Fruit fly (Drosophila melanogaster): Measurements from ENCODE around the gene myo.

Gene myo

dm6 chr4:701948-702347, 6.1 kb upstream of the myo start:
- no peak for TF ChIP-seq insv (optimal IDR thresholded peaks at IDR 0.05)
- no peak for TF ChIP-seq psq (optimal IDR thresholded peaks at IDR 0.05)
- no peak for TF ChIP-seq h (optimal IDR thresholded peaks at IDR 0.05)
- no peak for TF ChIP-seq Myc (optimal IDR thresholded peaks at IDR 0.05)
- no peak for TF ChIP-seq ttk (optimal IDR thresholded peaks at IDR 0.05)
- no peak for TF ChIP-seq Sin3A (optimal IDR thresholded peaks at IDR 0.05)

DNA sequence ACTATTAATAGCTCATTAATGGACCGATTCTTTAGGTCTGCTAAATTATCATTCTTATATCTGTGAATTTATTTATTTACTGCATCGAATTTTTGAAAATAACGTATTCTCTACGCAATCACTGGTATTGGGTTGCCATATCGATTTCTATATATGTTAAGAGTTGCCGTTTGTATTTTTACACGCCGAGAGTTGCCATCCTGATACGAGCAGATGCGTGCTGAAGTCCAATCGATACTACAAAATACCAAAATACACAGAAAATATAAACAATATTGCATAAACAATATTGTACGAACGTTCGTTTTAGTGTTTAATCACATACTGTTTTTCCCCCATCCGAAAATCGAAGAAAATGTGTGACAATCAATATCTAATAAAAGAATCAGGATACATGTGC, 1.6 kb upstream of the myo start, which contains the start of gene ey:
ey (plus strand) TSS at position 227 of the 400 bp plus-strand sequence.
- TF ChIP-seq ttk (optimal IDR thresholded peaks at IDR 0.05) (no peak), Sin3A (optimal IDR thresholded peaks at IDR 0.05) (no peak), Myc (optimal IDR thresholded peaks at IDR 0.05) (no peak), h (optimal IDR thresholded peaks at IDR 0.05) (no peak), insv (optimal IDR thresholded peaks at IDR 0.05) (no peak), psq (optimal IDR thresholded peaks at IDR 0.05) (no peak)

dm6 chr4:696638-697037, 783 bp upstream of the myo start:
- TF ChIP-seq ttk (optimal IDR thresholded peaks at IDR 0.05) (no peak), Myc (optimal IDR thresholded peaks at IDR 0.05) (no peak), insv (optimal IDR thresholded peaks at IDR 0.05) (no peak), Sin3A (optimal IDR thresholded peaks at IDR 0.05) (no peak), psq (optimal IDR thresholded peaks at IDR 0.05) (no peak), h (optimal IDR thresholded peaks at IDR 0.05) (no peak)

dm6 chr4:694917-695720, 736 bp downstream of the myo start:
- TF ChIP-seq Myc (optimal IDR thresholded peaks at IDR 0.05), result no peak
- no peak for TF ChIP-seq psq (optimal IDR thresholded peaks at IDR 0.05)
- no peak for TF ChIP-seq h (optimal IDR thresholded peaks at IDR 0.05)
- TF ChIP-seq insv (optimal IDR thresholded peaks at IDR 0.05), result no peak
- no peak for TF ChIP-seq ttk (optimal IDR thresholded peaks at IDR 0.05)
- TF ChIP-seq Sin3A (optimal IDR thresholded peaks at IDR 0.05), result no peak

DNA sequence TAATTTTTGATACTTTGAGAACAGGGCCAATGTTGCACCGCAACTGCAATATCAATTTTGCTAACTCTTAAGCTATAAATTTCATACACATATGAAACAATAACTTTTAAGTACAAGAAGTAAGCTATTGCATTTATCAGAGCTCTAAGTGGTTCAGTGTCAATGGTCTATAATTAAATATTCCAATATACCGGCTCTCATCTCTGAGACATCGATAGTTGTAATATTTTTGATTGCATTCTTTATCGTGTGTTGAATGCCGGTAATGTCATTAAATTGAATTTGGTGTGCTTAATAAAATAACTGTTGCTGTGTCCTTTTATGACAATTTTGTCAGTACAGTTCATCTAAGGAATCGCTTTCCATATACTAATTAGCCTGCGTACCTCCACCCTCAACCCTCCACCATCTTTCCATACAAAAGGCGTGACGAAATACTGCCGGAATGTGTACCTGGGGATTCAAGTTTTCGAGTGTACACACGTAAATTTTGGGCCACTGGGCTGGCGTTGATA, 24.9 kb downstream of the myo start, which contains the start of gene CG11360:
CG11360 (plus strand) TSS at position 238 of the 515 bp plus-strand sequence.
- TF ChIP-seq ttk (optimal IDR thresholded peaks at IDR 0.05) (no peak), insv (optimal IDR thresholded peaks at IDR 0.05) (no peak), h (optimal IDR thresholded peaks at IDR 0.05) (no peak), Myc (optimal IDR thresholded peaks at IDR 0.05) (no peak), Sin3A (optimal IDR thresholded peaks at IDR 0.05) (no peak), psq (optimal IDR thresholded peaks at IDR 0.05) (no peak)

DNA sequence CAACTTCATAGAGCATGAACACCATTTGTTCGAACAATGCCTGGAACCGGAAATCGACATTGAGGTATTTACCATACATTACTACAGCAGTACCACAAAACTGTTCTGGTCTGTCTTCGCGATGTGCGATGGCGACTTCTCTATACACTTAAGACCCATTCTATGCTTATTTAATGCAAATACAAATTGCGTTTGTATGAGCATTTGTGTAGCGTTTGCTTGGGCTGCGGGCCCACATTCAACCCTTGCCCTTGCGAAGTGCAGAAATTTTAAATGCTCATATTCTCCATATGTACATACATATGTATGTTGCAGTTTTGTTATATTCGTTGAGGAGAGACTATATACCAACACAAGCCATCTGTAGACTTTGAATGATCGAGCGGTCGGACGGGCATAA, 31.6 kb downstream of the myo start:
- TF ChIP-seq ttk (optimal IDR thresholded peaks at IDR 0.05) (no peak), psq (optimal IDR thresholded peaks at IDR 0.05) (no peak), Myc (optimal IDR thresholded peaks at IDR 0.05) (no peak), h (optimal IDR thresholded peaks at IDR 0.05) (no peak), insv (optimal IDR thresholded peaks at IDR 0.05) (no peak), Sin3A (optimal IDR thresholded peaks at IDR 0.05) (no peak)

- TF ChIP-seq psq (optimal IDR thresholded peaks at IDR 0.05) (no peak), Myc (optimal IDR thresholded peaks at IDR 0.05) (no peak), ttk (optimal IDR thresholded peaks at IDR 0.05) (no peak), insv (optimal IDR thresholded peaks at IDR 0.05) (no peak), h (optimal IDR thresholded peaks at IDR 0.05) (no peak)
Observed at dm6 chr4:663055-663670, 32.7 kb downstream of the myo start, which contains the start of the genes CG46466 and Slip1. Gene CG46466, minus strand, starts transcription at chr4:663124. Gene Slip1, plus strand, starts transcription at chr4:663621.

DNA sequence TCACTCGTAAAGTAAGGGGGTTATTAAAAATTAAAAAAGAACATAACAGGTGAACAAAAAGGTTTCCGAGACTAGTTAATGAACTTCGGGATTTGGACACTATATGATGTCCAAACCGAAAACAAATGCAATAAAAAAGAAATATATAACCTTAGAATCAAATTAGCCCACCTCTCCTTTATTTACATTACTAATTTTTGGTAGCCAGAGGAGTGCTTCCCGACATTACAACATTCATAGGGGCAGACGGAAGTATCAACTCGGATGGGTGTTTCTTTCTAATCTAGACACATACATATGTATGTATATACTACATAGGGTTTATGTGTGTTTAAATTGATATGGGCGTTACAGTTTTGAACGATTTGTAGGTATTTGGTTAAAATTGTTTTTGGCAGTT, 33.8 kb downstream of the myo start:
- TF ChIP-seq ttk (optimal IDR thresholded peaks at IDR 0.05), result no peak
- TF ChIP-seq Myc (optimal IDR thresholded peaks at IDR 0.05), result no peak
- TF ChIP-seq insv (optimal IDR thresholded peaks at IDR 0.05), result no peak
- no peak for TF ChIP-seq Sin3A (optimal IDR thresholded peaks at IDR 0.05)
- no peak for TF ChIP-seq h (optimal IDR thresholded peaks at IDR 0.05)
- no peak for TF ChIP-seq psq (optimal IDR thresholded peaks at IDR 0.05)

DNA sequence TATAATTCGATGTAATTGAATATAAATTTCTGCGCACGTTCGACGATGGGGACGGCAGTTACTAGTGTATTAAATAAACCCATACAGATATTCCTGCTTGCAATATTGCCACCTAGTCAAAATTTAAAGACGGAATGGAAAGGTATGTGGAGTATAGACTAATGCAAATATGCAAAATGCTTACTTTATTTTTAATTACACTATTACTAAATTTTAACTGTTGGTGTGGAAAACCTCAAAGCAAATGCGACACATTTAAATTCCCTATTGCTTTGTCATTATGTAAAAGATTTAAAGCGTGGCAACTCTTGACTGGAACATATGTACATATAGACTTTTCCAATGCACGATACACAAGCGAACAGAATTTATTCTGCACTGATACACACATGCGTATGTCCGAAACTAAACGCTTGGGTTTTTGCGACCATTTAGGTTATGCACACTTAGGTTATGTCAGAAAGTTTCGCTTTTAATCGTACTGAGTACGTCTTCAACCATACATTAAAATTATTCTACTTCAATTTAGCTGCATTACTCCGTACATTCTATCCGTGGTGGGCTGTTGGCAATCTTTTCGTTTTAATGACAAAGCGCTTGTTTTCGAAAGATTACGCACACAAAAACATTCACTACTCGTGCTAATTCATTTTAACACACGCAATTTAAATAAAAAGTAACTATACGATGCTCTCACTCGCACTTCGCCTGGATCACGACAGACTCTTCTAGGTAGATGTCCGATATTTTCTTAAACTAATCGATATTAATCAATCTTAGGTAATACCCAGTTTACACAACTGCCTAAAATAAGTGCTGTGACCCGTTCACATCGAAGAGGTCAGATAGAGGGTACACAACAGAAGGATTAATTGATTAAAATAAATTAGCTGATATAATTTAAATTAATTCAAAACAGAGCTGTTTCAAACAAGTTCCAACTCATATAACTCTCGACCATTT, 35.7 kb downstream of the myo start, which contains the start of gene gw:
gw (minus strand) TSS at position 725 of the 963 bp plus-strand sequence.
- TF ChIP-seq Sin3A (optimal IDR thresholded peaks at IDR 0.05) (no peak), psq (optimal IDR thresholded peaks at IDR 0.05) (no peak), insv (optimal IDR thresholded peaks at IDR 0.05) (no peak), Myc (optimal IDR thresholded peaks at IDR 0.05) (no peak), ttk (optimal IDR thresholded peaks at IDR 0.05) (no peak), h (optimal IDR thresholded peaks at IDR 0.05) (no peak)

DNA sequence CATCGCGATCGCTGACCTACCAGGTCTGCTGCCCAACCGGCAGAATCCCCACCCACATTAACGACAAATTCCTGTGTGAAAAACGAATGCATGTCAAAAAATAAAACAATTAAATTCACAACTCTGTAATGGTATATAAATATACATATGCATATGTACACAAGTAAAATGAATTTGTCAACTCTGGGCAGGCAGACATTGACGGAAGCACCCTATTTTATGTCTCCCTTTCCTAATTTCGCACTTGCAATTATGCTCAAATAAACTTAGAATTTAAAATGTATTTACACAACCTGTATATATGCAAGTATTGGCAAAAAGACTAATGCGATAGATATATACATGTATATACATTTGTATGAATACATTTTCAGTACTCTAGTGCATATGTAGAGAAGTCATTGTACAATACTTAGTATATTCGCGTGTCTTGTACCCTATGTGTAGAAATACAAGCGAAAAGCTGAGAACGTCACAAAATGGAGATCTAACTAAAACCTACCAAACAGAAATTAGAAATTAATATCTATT, 36.7 kb downstream of the myo start:
- no peak for TF ChIP-seq psq (optimal IDR thresholded peaks at IDR 0.05)
- no peak for TF ChIP-seq ttk (optimal IDR thresholded peaks at IDR 0.05)
- TF ChIP-seq h (optimal IDR thresholded peaks at IDR 0.05), result no peak
- no peak for TF ChIP-seq Myc (optimal IDR thresholded peaks at IDR 0.05)
- TF ChIP-seq Sin3A (optimal IDR thresholded peaks at IDR 0.05), result no peak
- TF ChIP-seq insv (optimal IDR thresholded peaks at IDR 0.05), result no peak

DNA sequence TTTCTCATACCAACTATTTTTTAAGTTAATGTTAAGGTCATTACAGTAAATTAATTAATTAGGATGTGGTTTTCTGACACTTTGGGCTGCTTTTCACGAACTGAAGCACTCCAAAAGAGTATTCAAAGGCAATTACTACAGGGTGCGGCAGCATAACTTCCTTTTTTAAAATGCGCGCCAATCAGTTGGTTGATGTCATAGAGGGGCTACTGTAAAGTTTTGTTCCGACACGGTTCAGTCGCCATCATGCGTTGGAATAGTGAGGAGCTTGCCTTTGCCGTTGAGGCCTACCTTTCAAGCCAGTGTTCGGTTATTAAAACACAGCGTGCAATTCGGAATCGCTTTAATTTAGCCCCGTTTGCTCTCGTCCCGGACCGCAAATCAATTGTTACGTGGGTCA, 48.5 kb downstream of the myo start:
- TF ChIP-seq psq (optimal IDR thresholded peaks at IDR 0.05) (no peak), Myc (optimal IDR thresholded peaks at IDR 0.05) (no peak), Sin3A (optimal IDR thresholded peaks at IDR 0.05) (no peak), insv (optimal IDR thresholded peaks at IDR 0.05) (no peak), h (optimal IDR thresholded peaks at IDR 0.05) (no peak), ttk (optimal IDR thresholded peaks at IDR 0.05) (no peak)
